Fruit fly (Drosophila melanogaster): ENCODE measurements around the gene Dfd.

Dfd gene

dm6 chr3R:6754104-6754951, 37.3 kb upstream of the Dfd start, which contains the start of gene zen:
zen (minus strand) TSS chr3R:6754194.
- TF ChIP-seq CG34367 (tag; optimal IDR thresholded peaks at IDR 0.05) (no peak), Pif1A (GFP tag; optimal IDR thresholded peaks at IDR 0.05) (no peak), CG15710 (tag; optimal IDR thresholded peaks at IDR 0.05) (no peak), CG4496 (GFP tag; IDR thresholded peaks at IDR 0.05) (no peak), CG8159 (tag; optimal IDR thresholded peaks at IDR 0.05) (no peak), D1 (tag; optimal IDR thresholded peaks at IDR 0.05) (no peak), EcR (GFP tag; optimal IDR thresholded peaks at IDR 0.05) (no peak)

- TF ChIP-seq CG14655 (GFP tag; optimal IDR thresholded peaks at IDR 0.05) (no peak), CG8159 (tag; optimal IDR thresholded peaks at IDR 0.05) (no peak), Ets98B (GFP tag; IDR thresholded peaks at IDR 0.05) (no peak)
These were observed 36.2 kb upstream of the Dfd start for dm6 chr3R:6755454-6755853.

dm6 chr3R:6759419-6759818, 32.2 kb upstream of the Dfd start, which contains the start of gene bcd:
bcd (minus strand) TSS chr3R:6759466.
- TF ChIP-seq CG8301 (tag; optimal IDR thresholded peaks at IDR 0.05): no peak
- 0 out of 2 replicates have a peak, but pooled peaks have one; percentile 27 for TF ChIP-seq rn (GFP tag; IDR thresholded peaks at IDR 0.05)
- no peak for TF ChIP-seq CG9948 (tag; optimal IDR thresholded peaks at IDR 0.05)
- TF ChIP-seq CG14655 (GFP tag; optimal IDR thresholded peaks at IDR 0.05): peak; percentile 16
- TF ChIP-seq Ets98B (GFP tag; IDR thresholded peaks at IDR 0.05): peak; percentile 36; the same call in 1 of the 2 replicates
- TF ChIP-seq Pif1A (GFP tag; optimal IDR thresholded peaks at IDR 0.05): peak; percentile 25
- peak; percentile 35 for TF ChIP-seq D1 (tag; optimal IDR thresholded peaks at IDR 0.05)
- TF ChIP-seq Pif1B (GFP tag; optimal IDR thresholded peaks at IDR 0.05): no peak
- no peak for TF ChIP-seq Snoo (tag; optimal IDR thresholded peaks at IDR 0.05)
- no peak for TF ChIP-seq CG12605 (GFP tag; IDR thresholded peaks at IDR 0.05)
- peak; percentile 46; the same call in 1 of the 2 replicates for TF ChIP-seq CG32121 (GFP tag; IDR thresholded peaks at IDR 0.05)
- TF ChIP-seq fd96Ca (GFP tag; IDR thresholded peaks at IDR 0.05): peak; percentile 77
- peak; percentile 23 for TF ChIP-seq CG8159 (tag; optimal IDR thresholded peaks at IDR 0.05)
- TF ChIP-seq CG34367 (tag; optimal IDR thresholded peaks at IDR 0.05): peak; percentile 31

dm6 chr3R:6760755-6761647, 30.6 kb upstream of the Dfd start:
- TF ChIP-seq EcR (GFP tag; optimal IDR thresholded peaks at IDR 0.05) (no peak), CG9948 (tag; optimal IDR thresholded peaks at IDR 0.05) (peak; percentile 32), Pif1A (GFP tag; optimal IDR thresholded peaks at IDR 0.05) (no peak), CG15710 (tag; optimal IDR thresholded peaks at IDR 0.05) (peak; percentile 59), CG32121 (GFP tag; IDR thresholded peaks at IDR 0.05) (no peak), gl (tag; optimal IDR thresholded peaks at IDR 0.05) (no peak), Ets98B (GFP tag; IDR thresholded peaks at IDR 0.05) (no peak), Snoo (tag; optimal IDR thresholded peaks at IDR 0.05) (peak; percentile 18), D1 (tag; optimal IDR thresholded peaks at IDR 0.05) (no peak), Pif1B (GFP tag; optimal IDR thresholded peaks at IDR 0.05) (no peak), CG4496 (GFP tag; IDR thresholded peaks at IDR 0.05) (no peak), CG13204 (GFP tag; optimal IDR thresholded peaks at IDR 0.05) (no peak), CG10348 (GFP tag; IDR thresholded peaks at IDR 0.05) (no peak), CG17806 (tag; optimal IDR thresholded peaks at IDR 0.05) (peak; percentile 45), CG12605 (GFP tag; IDR thresholded peaks at IDR 0.05) (no peak), CG14655 (GFP tag; optimal IDR thresholded peaks at IDR 0.05) (no peak), rn (GFP tag; IDR thresholded peaks at IDR 0.05) (no peak), CG8301 (tag; optimal IDR thresholded peaks at IDR 0.05) (no peak), fd96Ca (GFP tag; IDR thresholded peaks at IDR 0.05) (no peak), CG8159 (tag; optimal IDR thresholded peaks at IDR 0.05) (peak; percentile 65), CG34367 (tag; optimal IDR thresholded peaks at IDR 0.05) (peak; percentile 16)

- no peak for TF ChIP-seq gl (tag; optimal IDR thresholded peaks at IDR 0.05)
- TF ChIP-seq CG4496 (GFP tag; IDR thresholded peaks at IDR 0.05): no peak
- TF ChIP-seq CG14655 (GFP tag; optimal IDR thresholded peaks at IDR 0.05): no peak
- no peak for TF ChIP-seq rn (GFP tag; IDR thresholded peaks at IDR 0.05)
- TF ChIP-seq CG8301 (tag; optimal IDR thresholded peaks at IDR 0.05): no peak
- TF ChIP-seq Snoo (tag; optimal IDR thresholded peaks at IDR 0.05): no peak
- no peak for TF ChIP-seq Pif1A (GFP tag; optimal IDR thresholded peaks at IDR 0.05)
- no peak for TF ChIP-seq CG13204 (GFP tag; optimal IDR thresholded peaks at IDR 0.05)
- TF ChIP-seq CG8159 (tag; optimal IDR thresholded peaks at IDR 0.05): no peak
- TF ChIP-seq CG12605 (GFP tag; IDR thresholded peaks at IDR 0.05): no peak
- TF ChIP-seq fd96Ca (GFP tag; IDR thresholded peaks at IDR 0.05): no peak
- no peak for TF ChIP-seq CG34367 (tag; optimal IDR thresholded peaks at IDR 0.05)
- no peak for TF ChIP-seq CG17806 (tag; optimal IDR thresholded peaks at IDR 0.05)
These were observed 29.4 kb upstream of the Dfd start, which contains the start of gene Ama for dm6 chr3R:6762188-6762643. Ama (plus strand) TSS chr3R:6762593.
